Fruit fly (Drosophila melanogaster) whole organism, prepupa: Measurements from ENCODE around the gene Smvt.

Source experiments
- CG10631 ChIP-seq: fragments of 200-800 bp; sonication (Bioruptor generic); optimal IDR thresholded peaks from 2 replicates; lab custom pipeline; 2016; ENCODE audit warnings: missing biosample characterization, missing genetic modification characterization
- CG10669 ChIP-seq: fragments of 200-800 bp; sonication (Bioruptor generic); optimal IDR thresholded peaks from 3 replicates; lab custom pipeline; 2018; ENCODE audit warnings: missing biosample characterization, mild to moderate bottlenecking, missing genetic modification characterization, moderate library complexity
- CG11294 ChIP-seq: fragments of 200-800 bp; sonication (Bioruptor generic); IDR thresholded peaks from 2 replicates; pipeline ENCODE4 v1.3.6; 2022; ENCODE audit warnings: missing biosample characterization, missing genetic modification characterization
- CG11762 ChIP-seq: fragments of 200-800 bp; sonication (Bioruptor generic); optimal IDR thresholded peaks from 3 replicates; lab custom pipeline; 2016; ENCODE audit warnings: missing biosample characterization, missing genetic modification characterization; ENCODE audit not compliant: insufficient read depth
- CG11902 ChIP-seq: fragments of 200-800 bp; sonication (Bioruptor generic); optimal IDR thresholded peaks from 3 replicates; lab custom pipeline; 2016; ENCODE audit warnings: missing biosample characterization, missing genetic modification characterization
- CG15336 ChIP-seq: fragments of 200-800 bp; sonication (Bioruptor generic); IDR thresholded peaks from 2 replicates; pipeline ENCODE4 v1.3.6; 2022; ENCODE audit warnings: missing biosample characterization, missing genetic modification characterization
- CG1621 ChIP-seq: fragments of 200-800 bp; sonication (Bioruptor generic); optimal IDR thresholded peaks from 3 replicates; lab custom pipeline; 2018; ENCODE audit warnings: missing biosample characterization, mild to moderate bottlenecking, missing genetic modification characterization
- CG16779 ChIP-seq: fragments of 200-800 bp; sonication (Bioruptor generic); optimal IDR thresholded peaks from 3 replicates; lab custom pipeline; 2017; ENCODE audit warnings: missing biosample characterization, mild to moderate bottlenecking, missing genetic modification characterization
- CG31627 ChIP-seq: fragments of 200-800 bp; sonication (Bioruptor generic); optimal IDR thresholded peaks from 3 replicates; lab custom pipeline; 2016; ENCODE audit warnings: missing biosample characterization, missing genetic modification characterization
- CG32006 ChIP-seq: fragments of 200-800 bp; sonication (Bioruptor generic); optimal IDR thresholded peaks from 3 replicates; lab custom pipeline; 2017; ENCODE audit warnings: missing biosample characterization, mild to moderate bottlenecking, missing genetic modification characterization
- CG34406 ChIP-seq: fragments of 200-800 bp; sonication (Bioruptor generic); optimal IDR thresholded peaks from 3 replicates; lab custom pipeline; 2016; ENCODE audit warnings: missing biosample characterization, missing genetic modification characterization
- CG3919 ChIP-seq: fragments of 200-800 bp; sonication (Bioruptor generic); optimal IDR thresholded peaks from 3 replicates; lab custom pipeline; 2016; ENCODE audit warnings: missing biosample characterization, missing genetic modification characterization
- CG6792 ChIP-seq: fragments of 200-800 bp; sonication (Bioruptor generic); optimal IDR thresholded peaks from 3 replicates; lab custom pipeline; 2016; ENCODE audit warnings: missing biosample characterization, missing genetic modification characterization
- CG6854 ChIP-seq: fragments of 200-800 bp; sonication (Bioruptor generic); optimal IDR thresholded peaks from 2 replicates; lab custom pipeline; 2017; ENCODE audit warnings: missing biosample characterization, mild to moderate bottlenecking, missing genetic modification characterization
- CG7368 ChIP-seq: fragments of 200-800 bp; sonication (Bioruptor generic); optimal IDR thresholded peaks from 3 replicates; lab custom pipeline; 2016; ENCODE audit warnings: missing biosample characterization, missing genetic modification characterization
- CG8119 ChIP-seq: fragments of 200-800 bp; sonication (Bioruptor generic); IDR thresholded peaks from 3 replicates; pipeline ENCODE4 v1.3.6; 2022; ENCODE audit warnings: missing biosample characterization, missing genetic modification characterization
- CG8632 ChIP-seq: fragments of 200-800 bp; sonication (Bioruptor generic); optimal IDR thresholded peaks from 3 replicates; lab custom pipeline; 2016; ENCODE audit warnings: missing biosample characterization, missing genetic modification characterization
- Eip75B ChIP-seq: fragments of 200-800 bp; sonication (Bioruptor generic); optimal IDR thresholded peaks from 3 replicates; lab custom pipeline; 2016; ENCODE audit warnings: missing biosample characterization, missing genetic modification characterization
- Eip93F ChIP-seq: fragments of 200-800 bp; sonication (Bioruptor generic); optimal IDR thresholded peaks from 2 replicates; lab custom pipeline; 2016; ENCODE audit warnings: missing biosample characterization, mild to moderate bottlenecking, missing genetic modification characterization
- Ets21C ChIP-seq: fragments of 200-800 bp; sonication (Bioruptor generic); optimal IDR thresholded peaks from 3 replicates; lab custom pipeline; 2016; ENCODE audit warnings: missing biosample characterization, missing genetic modification characterization
- Ets96B ChIP-seq: fragments of 200-800 bp; optimal IDR thresholded peaks from 2 replicates; lab custom pipeline; 2019; ENCODE audit warnings: missing biosample characterization, mild to moderate bottlenecking, missing genetic modification characterization, moderate library complexity
- Gug ChIP-seq: fragments of 200-800 bp; sonication (Bioruptor generic); IDR thresholded peaks from 2 replicates; pipeline ENCODE4 v1.3.6; 2022; ENCODE audit warnings: missing biosample characterization, missing genetic modification characterization
- Hr38 ChIP-seq: sonication (Bioruptor generic); optimal IDR thresholded peaks from 2 replicates; lab custom pipeline; 2016; ENCODE audit warnings: missing biosample characterization, missing genetic modification characterization
- Hr39 ChIP-seq: fragments of 200-800 bp; sonication (Bioruptor generic); optimal IDR thresholded peaks from 2 replicates; lab custom pipeline; 2016; ENCODE audit warnings: missing biosample characterization, missing genetic modification characterization
- Hr4 ChIP-seq: fragments of 200-800 bp; sonication (Bioruptor generic); optimal IDR thresholded peaks from 3 replicates; lab custom pipeline; 2016; ENCODE audit warnings: missing biosample characterization, missing genetic modification characterization
- Lpt ChIP-seq: fragments of 200-800 bp; sonication (Bioruptor generic); optimal IDR thresholded peaks from 3 replicates; lab custom pipeline; 2016; ENCODE audit warnings: missing biosample characterization, missing genetic modification characterization
- Met ChIP-seq: fragments of 200-800 bp; sonication (Bioruptor generic); optimal IDR thresholded peaks from 3 replicates; lab custom pipeline; 2016; ENCODE audit warnings: missing biosample characterization, missing genetic modification characterization
- OdsH ChIP-seq: fragments of 200-800 bp; sonication (Bioruptor generic); optimal IDR thresholded peaks from 3 replicates; lab custom pipeline; 2016; ENCODE audit warnings: missing biosample characterization, missing genetic modification characterization
- Smox ChIP-seq: fragments of 200-800 bp; sonication (Bioruptor generic); optimal IDR thresholded peaks from 3 replicates; lab custom pipeline; 2016; ENCODE audit warnings: missing biosample characterization, missing genetic modification characterization
- Sox102F ChIP-seq: fragments of 200-800 bp; sonication (Bioruptor generic); optimal IDR thresholded peaks from 2 replicates; lab custom pipeline; 2016; ENCODE audit warnings: missing biosample characterization, mild to moderate bottlenecking, missing genetic modification characterization
- Sox14 ChIP-seq: fragments of 200-800 bp; sonication (Bioruptor generic); optimal IDR thresholded peaks from 3 replicates; lab custom pipeline; 2016; ENCODE audit warnings: missing biosample characterization, missing genetic modification characterization
- Sox15 ChIP-seq: fragments of 200-800 bp; sonication (Bioruptor generic); optimal IDR thresholded peaks from 3 replicates; lab custom pipeline; 2016; ENCODE audit warnings: missing biosample characterization, missing genetic modification characterization
- achi ChIP-seq: fragments of 200-800 bp; sonication (Bioruptor generic); optimal IDR thresholded peaks from 3 replicates; lab custom pipeline; 2016; ENCODE audit warnings: missing biosample characterization, missing genetic modification characterization
- acj6 ChIP-seq: fragments of 200-800 bp; sonication (Bioruptor generic); optimal IDR thresholded peaks from 3 replicates; lab custom pipeline; 2016; ENCODE audit warnings: missing biosample characterization, missing genetic modification characterization
- cyc ChIP-seq: fragments of 200-800 bp; sonication (Bioruptor generic); optimal IDR thresholded peaks from 3 replicates; lab custom pipeline; 2016; ENCODE audit warnings: missing biosample characterization, missing genetic modification characterization
- dac ChIP-seq: fragments of 200-800 bp; sonication (Bioruptor generic); optimal IDR thresholded peaks from 2 replicates; lab custom pipeline; 2017; ENCODE audit warnings: missing biosample characterization, mild to moderate bottlenecking, missing genetic modification characterization
- dsx ChIP-seq: fragments of 200-800 bp; optimal IDR thresholded peaks from 3 replicates; lab custom pipeline; 2019; ENCODE audit warnings: missing biosample characterization, mild to moderate bottlenecking, missing genetic modification characterization, moderate library complexity; ENCODE audit not compliant: poor library complexity, severe bottlenecking
- eg ChIP-seq: fragments of 200-800 bp; sonication (Bioruptor generic); IDR thresholded peaks from 3 replicates; pipeline ENCODE4 v1.3.6; 2022; ENCODE audit warnings: missing biosample characterization, missing genetic modification characterization
- esn ChIP-seq: fragments of 200-800 bp; sonication (Bioruptor generic); optimal IDR thresholded peaks from 2 replicates; lab custom pipeline; 2016; ENCODE audit warnings: missing biosample characterization, mild to moderate bottlenecking, missing genetic modification characterization, moderate library complexity
- fd59A ChIP-seq: fragments of 200-800 bp; sonication (Bioruptor generic); optimal IDR thresholded peaks from 2 replicates; lab custom pipeline; 2017; ENCODE audit warnings: missing biosample characterization, mild to moderate bottlenecking, missing genetic modification characterization, missing genetic modification reagents
- fkh ChIP-seq: fragments of 200-800 bp; sonication (Bioruptor generic); optimal IDR thresholded peaks from 3 replicates; lab custom pipeline; 2017; ENCODE audit warnings: missing biosample characterization, mild to moderate bottlenecking, missing genetic modification characterization, moderate library complexity
- lz ChIP-seq: fragments of 200-800 bp; sonication (Bioruptor generic); optimal IDR thresholded peaks from 3 replicates; lab custom pipeline; 2016; ENCODE audit warnings: missing biosample characterization, missing genetic modification characterization
- pdm3 ChIP-seq: fragments of 200-800 bp; sonication (Bioruptor generic); optimal IDR thresholded peaks from 3 replicates; lab custom pipeline; 2016; ENCODE audit warnings: missing biosample characterization, missing genetic modification characterization
- salr ChIP-seq, 2 experiments: fragments of 200-800 bp; sonication (Bioruptor generic); optimal IDR thresholded peaks; 3 replicates each; lab custom pipeline; 2016 to 2018; ENCODE audit warnings: missing biosample characterization in 2 of 2, missing genetic modification characterization in 2 of 2, mild to moderate bottlenecking in 1 of 2
- ss ChIP-seq, 2 experiments: fragments of 200-800 bp; sonication (Bioruptor generic); optimal IDR thresholded peaks; 2 replicates in 1 of 2; 3 replicates in 1 of 2; lab custom pipeline; 2017 to 2018; ENCODE audit warnings: mild to moderate bottlenecking in 2 of 2, missing biosample characterization in 2 of 2, missing genetic modification characterization in 2 of 2, moderate library complexity in 1 of 2
- svp ChIP-seq: fragments of 200-800 bp; sonication (Bioruptor generic); peaks from one replicate; lab custom pipeline; 2016; ENCODE audit warnings: missing biosample characterization, missing genetic modification characterization
- topi ChIP-seq: fragments of 200-800 bp; sonication (Bioruptor generic); optimal IDR thresholded peaks from 3 replicates; lab custom pipeline; 2016; ENCODE audit warnings: missing biosample characterization, missing genetic modification characterization

The Smvt gene

DNA sequence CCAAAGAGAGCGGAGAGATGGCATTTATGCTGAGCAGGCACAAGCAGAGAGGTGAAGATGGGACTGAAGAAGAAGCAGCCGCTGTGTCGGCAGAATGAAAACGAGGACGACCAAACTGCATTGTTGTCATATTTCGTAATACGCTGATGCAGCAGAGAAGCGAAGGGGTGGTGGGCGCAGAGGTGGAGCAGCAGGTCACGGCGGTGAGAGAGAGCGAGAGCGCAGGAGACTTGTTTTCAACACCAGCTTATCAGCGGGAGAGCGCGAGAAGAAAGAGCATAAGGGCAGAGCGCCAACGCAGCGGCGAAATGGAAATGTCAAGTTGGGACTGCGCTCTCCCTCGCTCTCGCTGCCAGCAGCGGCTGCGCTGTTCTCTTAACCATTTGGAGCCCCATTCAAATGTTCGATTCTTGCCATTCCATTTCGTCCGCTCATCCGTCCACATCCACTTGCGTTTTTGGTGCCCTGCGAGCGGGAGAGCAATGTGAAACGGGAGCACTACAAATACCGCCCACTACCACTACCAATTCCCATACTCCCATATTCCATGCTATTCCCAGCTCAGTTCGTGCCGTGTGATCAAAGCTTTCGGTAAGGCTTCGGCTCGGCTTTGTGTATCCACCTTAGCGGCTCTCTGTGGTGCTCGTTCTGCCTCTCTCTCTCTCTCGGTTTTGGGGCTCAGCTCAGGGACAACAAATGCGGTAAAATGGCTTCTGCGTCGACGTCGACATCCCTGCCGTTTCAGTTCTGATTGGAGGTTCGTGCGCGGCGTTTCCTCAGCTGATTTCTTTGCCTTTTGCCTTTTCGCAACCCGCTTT is 47.9 kb downstream of the Smvt start, which contains the start of gene ttk (continued):
- no peak for TF ChIP-seq CG34406 (GFP tag; lab: Kevin White, UChicago)
- TF ChIP-seq dac (GFP tag; lab: Kevin White, UChicago): no peak
- TF ChIP-seq CG10631 (GFP tag; lab: Kevin White, UChicago): no peak
- TF ChIP-seq Sox15 (GFP tag; lab: Kevin White, UChicago): no peak
- no peak for TF ChIP-seq Ets96B (tag; lab: Kevin White, UChicago)
- no peak for TF ChIP-seq OdsH
- TF ChIP-seq eg (GFP tag; lab: Robert Waterston, UW): peak; percentile 17; the same call in 1 of the 3 replicates
- no peak for TF ChIP-seq Hr38
- TF ChIP-seq achi (GFP tag; lab: Kevin White, UChicago): no peak
- no peak for TF ChIP-seq CG11902 (GFP tag; lab: Kevin White, UChicago)
- TF ChIP-seq CG6792 (GFP tag; lab: Kevin White, UChicago): peak; percentile 6
- no peak for TF ChIP-seq pdm3 (GFP tag; lab: Kevin White, UChicago)
- peak; percentile 13 for TF ChIP-seq fkh
- TF ChIP-seq fd59A (GFP tag; lab: Kevin White, UChicago): no peak
- no peak for TF ChIP-seq Ets21C (GFP tag; lab: Kevin White, UChicago)
- peak; percentile 22 for TF ChIP-seq Met (GFP tag; lab: Kevin White, UChicago)
- TF ChIP-seq CG8632 (GFP tag; lab: Kevin White, UChicago): peak; percentile 13
- TF ChIP-seq Sox14 (GFP tag; lab: Kevin White, UChicago): peak; percentile 2
- TF ChIP-seq CG15336: no peak; the same call in 1 of the 2 replicates
- peak; percentile 11 for TF ChIP-seq esn (GFP tag; lab: Kevin White, UChicago)

DNA sequence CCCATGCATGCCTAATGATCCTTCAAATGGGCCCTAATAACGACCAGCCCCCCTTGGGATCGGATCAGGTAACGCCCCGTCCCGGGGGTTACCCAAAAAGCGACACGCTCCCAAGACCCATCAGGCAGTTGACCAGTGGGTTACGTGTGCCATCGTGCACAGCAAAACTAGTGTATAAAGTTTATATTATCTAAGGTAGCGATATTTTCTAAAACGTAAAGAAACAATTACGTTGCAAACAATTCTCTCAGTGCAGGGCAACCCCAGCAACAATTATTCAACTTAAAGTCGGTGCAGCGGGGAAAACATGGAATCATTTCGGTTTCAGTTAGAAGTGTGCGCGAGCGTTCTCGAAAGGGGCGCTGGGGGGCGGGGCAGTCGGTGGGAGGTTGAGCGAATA is 48.8 kb downstream of the Smvt start:
- TF ChIP-seq salr (GFP tag; optimal IDR thresholded peaks at IDR 0.05; lab: Kevin White, UChicago) (peak in 1 of 2 experiments; percentile 22), topi (GFP tag; lab: Kevin White, UChicago) (no peak), Gug (GFP tag; lab: Robert Waterston, UW) (peak; percentile 19; the same call in 1 of the 2 replicates), CG3919 (GFP tag; lab: Kevin White, UChicago) (peak; percentile 11), Ets21C (GFP tag; lab: Kevin White, UChicago) (no peak), Ets96B (tag; lab: Kevin White, UChicago) (peak; percentile 23), CG8119 (GFP tag; lab: Robert Waterston, UW) (peak; percentile 44; the same call in 2 of the 3 replicates), OdsH (peak; percentile 14), CG8632 (GFP tag; lab: Kevin White, UChicago) (no peak), Hr4 (GFP tag; lab: Kevin White, UChicago) (no peak), Eip93F (GFP tag; lab: Kevin White, UChicago) (no peak), pdm3 (GFP tag; lab: Kevin White, UChicago) (peak; percentile 9), cyc (peak; percentile 12), esn (GFP tag; lab: Kevin White, UChicago) (no peak), CG6854 (GFP tag; lab: Kevin White, UChicago) (no peak), dsx (GFP tag; lab: Kevin White, UChicago) (no peak), CG1621 (peak; percentile 3), CG15336 (0 out of 2 replicates have a peak, but pooled peaks have one; percentile 38), acj6 (GFP tag; lab: Kevin White, UChicago) (no peak), fkh (no peak), achi (GFP tag; lab: Kevin White, UChicago) (peak; percentile 16), CG11902 (GFP tag; lab: Kevin White, UChicago) (no peak), svp (GFP tag; lab: Kevin White, UChicago) (peak; percentile 35), Sox15 (GFP tag; lab: Kevin White, UChicago) (no peak), Eip75B (GFP tag; lab: Kevin White, UChicago) (no peak), Hr39 (GFP tag; lab: Kevin White, UChicago) (peak; percentile 14), lz (GFP tag; lab: Kevin White, UChicago) (no peak), Smox (no peak), CG10669 (no peak), CG16779 (tag; lab: Kevin White, UChicago) (peak; percentile 1), CG32006 (GFP tag; lab: Kevin White, UChicago) (peak; percentile 61), CG11294 (GFP tag; lab: Robert Waterston, UW) (no peak), ss (GFP tag; optimal IDR thresholded peaks at IDR 0.05; lab: Kevin White, UChicago) (no peak), Sox14 (GFP tag; lab: Kevin White, UChicago) (no peak), CG7368 (GFP tag; lab: Kevin White, UChicago) (no peak), CG11762 (GFP tag; lab: Kevin White, UChicago) (no peak), CG31627 (peak; percentile 27), Sox102F (GFP tag; lab: Kevin White, UChicago) (no peak), Lpt (GFP tag; lab: Kevin White, UChicago) (no peak)
